Worm (Caenorhabditis elegans): ENCODE measurements around the gene srx-73.

DNA sequence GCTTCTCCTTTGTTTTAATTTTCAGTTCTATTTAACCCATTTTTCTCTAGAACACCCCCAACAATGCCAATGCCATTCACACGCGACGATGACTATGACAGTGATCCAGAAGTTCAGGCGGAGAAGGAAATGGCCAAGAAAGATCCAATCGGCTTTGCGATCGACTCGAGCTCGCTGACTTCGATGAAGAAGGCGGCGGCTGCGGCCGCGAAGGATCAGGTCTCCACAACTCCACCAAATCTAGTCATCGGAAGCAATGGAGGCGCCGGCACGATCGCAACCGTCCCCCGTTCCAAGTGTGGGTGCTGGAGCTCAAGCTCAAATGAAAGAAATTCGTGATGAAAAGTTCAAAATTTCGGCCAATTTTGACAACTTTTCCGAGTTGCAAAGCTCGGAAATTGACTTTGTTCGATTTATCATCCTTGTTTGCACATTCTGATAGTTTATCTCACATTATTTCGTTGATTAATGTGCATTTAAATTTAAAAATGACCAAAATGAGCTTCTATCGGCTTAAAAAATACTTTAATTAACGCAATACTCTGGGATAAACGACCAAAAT, 22.5 kb upstream of the srx-73 start, which contains the start of gene K03B4.2:
- TF ChIP-seq nhr-6 (tag; optimal IDR thresholded peaks at IDR 0.05) (no peak), R02D3.7 (tag; optimal IDR thresholded peaks at IDR 0.05) (no peak), snpc-4 (tag; optimal IDR thresholded peaks at IDR 0.05) (no peak), lin-13 (GFP tag; optimal IDR thresholded peaks at IDR 0.05) (no peak), alr-1 (tag; optimal IDR thresholded peaks at IDR 0.05) (no peak), lin-39 (tag; optimal IDR thresholded peaks at IDR 0.05) (no peak), elt-3 (tag; optimal IDR thresholded peaks at IDR 0.05) (no peak), blmp-1 (tag; optimal IDR thresholded peaks at IDR 0.05; ENCODE audit: insufficient read depth) (no peak), crh-2 (tag; optimal IDR thresholded peaks at IDR 0.05) (peak; percentile 2), ztf-11 (tag; optimal IDR thresholded peaks at IDR 0.05) (no peak)
